Worm (Caenorhabditis elegans) whole organism, midembryonic: ENCODE data around the gene Y51A2A.4.

Source experiments
- T22C8.4 ChIP-seq: fragments of 200-800 bp; sonication (Bioruptor generic); IDR thresholded peaks from 2 replicates; pipeline ENCODE4 v1.3.6; 2022; ENCODE audit warnings: missing genetic modification characterization, missing compliant biosample characterization
- cog-1 ChIP-seq: sonication (generic microtip); optimal IDR thresholded peaks from 2 replicates; lab custom pipeline; 2016; ENCODE audit warnings: missing genetic modification characterization, missing compliant biosample characterization
- flt-1 ChIP-seq: fragments of 200-800 bp; sonication (Bioruptor generic); IDR thresholded peaks from 2 replicates; pipeline ENCODE4 v1.3.6; 2022; ENCODE audit warnings: missing genetic modification characterization, missing compliant biosample characterization
- med-1 ChIP-seq: sonication (generic microtip); optimal IDR thresholded peaks from 2 replicates; lab custom pipeline; 2017; ENCODE audit warnings: missing genetic modification characterization, mild to moderate bottlenecking, missing compliant biosample characterization, antibody characterized with exemption, missing genetic modification reagents; ENCODE audit not compliant: insufficient read depth
- ref-1 ChIP-seq: fragments of 200-800 bp; sonication (Bioruptor generic); conservative IDR thresholded peaks from 2 replicates; pipeline ENCODE4 v1.3.6; 2022; ENCODE audit warnings: missing genetic modification reagents, missing genetic modification characterization, missing compliant biosample characterization
- tab-1 ChIP-seq: fragments of 200-800 bp; sonication (Bioruptor generic); IDR thresholded peaks from 2 replicates; pipeline ENCODE4 v1.3.6; 2022; ENCODE audit warnings: missing genetic modification characterization, missing compliant biosample characterization
- ztf-23 ChIP-seq: fragments of 200-800 bp; sonication (Bioruptor generic); IDR thresholded peaks from 2 replicates; pipeline ENCODE4 v1.3.6; 2022; ENCODE audit warnings: missing genetic modification reagents, missing genetic modification characterization, missing compliant biosample characterization
- ztf-29 ChIP-seq: fragments of 200-800 bp; sonication (Bioruptor generic); IDR thresholded peaks from 2 replicates; pipeline ENCODE4 v1.3.6; 2022; ENCODE audit warnings: missing genetic modification reagents, missing genetic modification characterization, missing compliant biosample characterization

- TF ChIP-seq tab-1 (GFP tag; lab: Robert Waterston, UW) (no peak), ref-1 (no peak), flt-1 (GFP tag; lab: Robert Waterston, UW) (no peak), cog-1 (tag; lab: Kevin White, UChicago) (no peak), T22C8.4 (GFP tag; lab: Robert Waterston, UW) (no peak), ztf-23 (GFP tag; lab: Robert Waterston, UW) (no peak), ztf-29 (GFP tag; lab: Robert Waterston, UW) (no peak), med-1 (GFP tag; lab: Kevin White, UChicago) (no peak)
Observed at ce11 chrV:18318312-18318711, 27.6 kb downstream of the Y51A2A.4 start, which contains the start of gene fbxb-119.
